Fruit fly (Drosophila melanogaster) whole organism, embryonic: ENCODE measurements around the gene CG31463.

Experiments used
- CG4328 ChIP-seq: fragments of 200-800 bp; sonication (Bioruptor generic); optimal IDR thresholded peaks from 3 replicates; lab custom pipeline; 2017; ENCODE audit warnings: missing biosample characterization, missing genetic modification reagents, missing genetic modification characterization
- br ChIP-seq: fragments of >200 bp; optimal IDR thresholded peaks from 2 replicates; lab custom pipeline; 2017
- jumu ChIP-seq: fragments of 200-800 bp; sonication (Bioruptor generic); optimal IDR thresholded peaks from 3 replicates; lab custom pipeline; 2016; ENCODE audit warnings: missing biosample characterization, missing genetic modification characterization
- ttk ChIP-seq: fragments of 200-800 bp; sonication (Bioruptor generic); IDR thresholded peaks from 2 replicates; pipeline ENCODE4 v2.1.2; 2022; ENCODE audit warnings: missing biosample characterization, missing genetic modification characterization
- unc-4 ChIP-seq: fragments of 200-800 bp; sonication (Bioruptor generic); IDR thresholded peaks from 2 replicates; pipeline ENCODE4 v1.3.6; 2022; ENCODE audit warnings: missing biosample characterization, missing genetic modification characterization; ENCODE audit not compliant: partially characterized antibody

dm6 chr3R:8317709-8318335 is 25.7 kb downstream of the CG31463 start:
- no peak for TF ChIP-seq br (lab: Kevin White, UChicago)
- TF ChIP-seq CG4328 (GFP tag; lab: Kevin White, UChicago) = no peak
- TF ChIP-seq ttk = no peak
- no peak for TF ChIP-seq unc-4 (GFP tag; lab: Robert Waterston, UW)
- TF ChIP-seq jumu (GFP tag; lab: Kevin White, UChicago) = no peak
